Worm (Caenorhabditis elegans) whole organism, early embryonic: ENCODE measurements around the gene F26F12.2.

Experiments used
- F13C5.2 ChIP-seq: sonication (generic microtip); optimal IDR thresholded peaks from 2 replicates; lab custom pipeline; 2017; ENCODE audit warnings: mild to moderate bottlenecking, missing genetic modification characterization, inconsistent platforms, missing compliant biosample characterization
- ama-1 ChIP-seq: fragments of 150-350 bp; optimal IDR thresholded peaks from 2 replicates; lab custom pipeline; 2014
- ceh-13 ChIP-seq: fragments of 200-800 bp; sonication (Bioruptor generic); optimal IDR thresholded peaks from 2 replicates; lab custom pipeline; 2018; ENCODE audit warnings: mild to moderate bottlenecking, missing genetic modification characterization, missing compliant biosample characterization
- hmbx-1 ChIP-seq: sonication (generic microtip); optimal IDR thresholded peaks from 2 replicates; lab custom pipeline; 2016; ENCODE audit warnings: mild to moderate bottlenecking, missing genetic modification characterization, missing compliant biosample characterization
- pes-1 ChIP-seq: fragments of 200-800 bp; sonication (Bioruptor generic); IDR thresholded peaks from 2 replicates; pipeline ENCODE4 v1.3.6; 2022; ENCODE audit warnings: missing genetic modification reagents, missing genetic modification characterization, missing compliant biosample characterization

DNA sequence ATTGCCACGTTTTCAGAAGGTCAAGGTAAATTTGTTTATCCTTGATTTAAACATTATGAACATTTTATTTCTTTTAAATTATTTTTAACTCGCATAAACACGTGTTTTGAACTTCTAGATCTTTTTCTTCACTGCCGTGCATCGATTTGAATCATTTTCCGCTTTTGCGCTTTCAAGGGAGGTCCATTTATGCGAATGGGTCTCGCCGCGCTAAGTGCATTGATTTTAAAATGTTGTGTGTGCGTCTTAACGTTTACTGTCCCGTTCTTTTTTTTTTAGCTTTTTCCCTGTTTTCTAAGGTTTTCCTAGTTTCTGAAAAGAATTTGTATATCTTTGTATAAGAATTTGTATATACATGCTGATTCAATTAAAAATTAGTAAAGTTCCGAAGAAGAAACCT, 12.9 kb downstream of the F26F12.2 start:
- no peak for TF ChIP-seq hmbx-1 (tag; lab: Kevin White, UChicago)
- no peak for TF ChIP-seq ama-1 (lab: Kevin White, UChicago)
- no peak for TF ChIP-seq ceh-13 (GFP tag; lab: Kevin White, UChicago)
- no peak for TF ChIP-seq F13C5.2
- TF ChIP-seq pes-1: no peak
